Worm (Caenorhabditis elegans): ENCODE results near the gene elo-9.
A peak's percentile ranks its signal among the peaks of the same experiment; 100 is the strongest.

ce11 chrII:14967084-14967483, 3.2 kb upstream of the elo-9 start:
- TF ChIP-seq lin-13 (tag; optimal IDR thresholded peaks at IDR 0.05) (no peak), ces-1 (GFP tag; optimal IDR thresholded peaks at IDR 0.05) (no peak), snpc-4 (tag; optimal IDR thresholded peaks at IDR 0.05) (no peak), nhr-76 (tag; optimal IDR thresholded peaks at IDR 0.05) (no peak), nhr-237 (tag; optimal IDR thresholded peaks at IDR 0.05) (no peak), pha-4 (tag; optimal IDR thresholded peaks at IDR 0.05) (peak; percentile 84), unc-120 (tag; optimal IDR thresholded peaks at IDR 0.05; ENCODE audit: poor library complexity, severe bottlenecking) (no peak), cnd-1 (tag; optimal IDR thresholded peaks at IDR 0.05) (no peak), nhr-12 (tag; optimal IDR thresholded peaks at IDR 0.05) (no peak), zip-8 (tag; optimal IDR thresholded peaks at IDR 0.05) (no peak), elt-3 (tag; optimal IDR thresholded peaks at IDR 0.05) (no peak), sptf-1 (tag; optimal IDR thresholded peaks at IDR 0.05) (no peak)

Measured in whole organism, mixed stage, embryonic.